Worm (Caenorhabditis elegans) whole organism, young adult: Measurements from ENCODE around the gene cbp-1.
A peak's percentile ranks its signal among the peaks of the same experiment; 100 is the strongest.

ENCODE experiments used
- B0035.1 ChIP-seq: sonication (generic microtip); optimal IDR thresholded peaks from 2 replicates; lab custom pipeline; 2016; ENCODE audit warnings: missing genetic modification characterization, mild to moderate bottlenecking, missing compliant biosample characterization, missing genotype, missing genetic modification reagents
- C06A6.2 ChIP-seq: fragments of 200-800 bp; sonication (Bioruptor generic); conservative IDR thresholded peaks from 2 replicates; pipeline ENCODE4 v1.3.6; 2022; ENCODE audit warnings: missing genetic modification characterization, missing compliant biosample characterization
- C17E4.6 ChIP-seq: fragments of 200-800 bp; sonication (Bioruptor generic); IDR thresholded peaks from 2 replicates; pipeline ENCODE4 v1.3.6; 2022; ENCODE audit warnings: missing genetic modification reagents, missing genetic modification characterization, missing compliant biosample characterization
- D2030.7 ChIP-seq: fragments of 200-800 bp; sonication (Bioruptor generic); IDR thresholded peaks from 2 replicates; pipeline ENCODE4 v1.3.6; 2022; ENCODE audit warnings: missing genetic modification reagents, missing genetic modification characterization, missing compliant biosample characterization
- F39B2.1 ChIP-seq: fragments of 200-800 bp; sonication (Bioruptor generic); IDR thresholded peaks from 2 replicates; pipeline ENCODE4 v1.3.6; 2022; ENCODE audit warnings: missing genetic modification reagents, missing genetic modification characterization, missing compliant biosample characterization
- F57C9.4 ChIP-seq: sonication (generic microtip); optimal IDR thresholded peaks from 2 replicates; lab custom pipeline; 2017; ENCODE audit warnings: mild to moderate bottlenecking, missing genetic modification characterization, missing compliant biosample characterization
- T07F8.4 ChIP-seq: sonication (generic microtip); optimal IDR thresholded peaks from 2 replicates; lab custom pipeline; 2016; ENCODE audit warnings: mild to moderate bottlenecking, missing genetic modification characterization, moderate library complexity, missing compliant biosample characterization
- Y53F4B.3 ChIP-seq: fragments of 200-800 bp; sonication (Bioruptor generic); IDR thresholded peaks from 2 replicates; pipeline ENCODE4 v1.3.6; 2022; ENCODE audit warnings: missing genetic modification reagents, missing genetic modification characterization, missing compliant biosample characterization
- Y56A3A.18 ChIP-seq: fragments of 200-800 bp; sonication (Bioruptor generic); IDR thresholded peaks from 2 replicates; pipeline ENCODE4 v1.3.6; 2022; ENCODE audit warnings: missing genetic modification reagents, missing genetic modification characterization, missing compliant biosample characterization
- Y67H2A.10 ChIP-seq: fragments of 200-800 bp; sonication (Bioruptor generic); conservative IDR thresholded peaks from 2 replicates; pipeline ENCODE4 v1.3.6; 2022; ENCODE audit warnings: missing genetic modification reagents, missing genetic modification characterization, missing compliant biosample characterization
- Y79H2A.3 ChIP-seq: fragments of 200-800 bp; sonication (Bioruptor generic); conservative IDR thresholded peaks from 2 replicates; pipeline ENCODE4 v1.3.6; 2022; ENCODE audit warnings: missing genetic modification reagents, missing genetic modification characterization, missing compliant biosample characterization
- athp-1 ChIP-seq: sonication (generic microtip); optimal IDR thresholded peaks from 2 replicates; lab custom pipeline; 2017; ENCODE audit warnings: mild to moderate bottlenecking, missing genetic modification characterization, missing compliant biosample characterization
- attf-3 ChIP-seq: fragments of 200-800 bp; sonication (Bioruptor generic); conservative IDR thresholded peaks from 2 replicates; pipeline ENCODE4 v1.3.6; 2022; ENCODE audit warnings: missing genetic modification reagents, missing genetic modification characterization, missing compliant biosample characterization
- attf-6 ChIP-seq: fragments of 200-800 bp; sonication (Bioruptor generic); IDR thresholded peaks from 2 replicates; pipeline ENCODE4 v1.3.6; 2022; ENCODE audit warnings: missing genetic modification reagents, missing genetic modification characterization, missing compliant biosample characterization
- ceh-100 ChIP-seq: fragments of 200-800 bp; sonication (Bioruptor generic); IDR thresholded peaks from 2 replicates; pipeline ENCODE4 v1.3.6; 2022; ENCODE audit warnings: missing genetic modification reagents, missing genetic modification characterization, missing compliant biosample characterization
- ceh-40 ChIP-seq: fragments of 200-800 bp; sonication (Bioruptor generic); IDR thresholded peaks from 2 replicates; pipeline ENCODE4 v1.3.6; 2022; ENCODE audit warnings: missing genetic modification characterization, missing compliant biosample characterization
- ceh-79 ChIP-seq: sonication (generic microtip); optimal IDR thresholded peaks from 2 replicates; lab custom pipeline; 2017; ENCODE audit warnings: mild to moderate bottlenecking, missing genetic modification characterization, missing compliant biosample characterization
- die-1 ChIP-seq: sonication (generic microtip); optimal IDR thresholded peaks from 2 replicates; lab custom pipeline; 2016; ENCODE audit warnings: missing genotype, mild to moderate bottlenecking, missing genetic modification characterization, missing compliant biosample characterization
- dox-1 ChIP-seq: fragments of 200-800 bp; sonication (Bioruptor generic); IDR thresholded peaks from 2 replicates; pipeline ENCODE4 v1.3.6; 2022; ENCODE audit warnings: missing genetic modification reagents, missing genetic modification characterization, missing compliant biosample characterization
- dpl-1 ChIP-seq: fragments of 150-350 bp; optimal IDR thresholded peaks from 2 replicates; lab custom pipeline; 2014; ENCODE audit warnings: missing biosample characterization, missing genetic modification reagents, missing genetic modification characterization
- egl-18 ChIP-seq: fragments of 200-800 bp; sonication (Bioruptor generic); IDR thresholded peaks from 2 replicates; pipeline ENCODE4 v1.3.6; 2022; ENCODE audit warnings: missing genetic modification reagents, missing genetic modification characterization, missing compliant biosample characterization
- egrh-3 ChIP-seq: fragments of 200-800 bp; sonication (Bioruptor generic); IDR thresholded peaks from 2 replicates; pipeline ENCODE4 v1.3.6; 2022; ENCODE audit warnings: missing genetic modification reagents, missing genetic modification characterization, missing compliant biosample characterization
- him-1 ChIP-seq: sonication (generic microtip); optimal IDR thresholded peaks from 2 replicates; lab custom pipeline; 2016; ENCODE audit warnings: missing genotype, missing genetic modification reagents, missing genetic modification characterization, missing compliant biosample characterization
- hlh-26 ChIP-seq: fragments of 200-800 bp; sonication (Bioruptor generic); conservative IDR thresholded peaks from 2 replicates; pipeline ENCODE4 v1.3.6; 2022; ENCODE audit warnings: missing genetic modification reagents, missing genetic modification characterization, missing compliant biosample characterization
- hmg-1.2 ChIP-seq: fragments of 200-800 bp; sonication (Bioruptor generic); IDR thresholded peaks from 2 replicates; pipeline ENCODE4 v1.3.6; 2022; ENCODE audit warnings: missing genetic modification reagents, missing genetic modification characterization, missing compliant biosample characterization
- hmg-20 ChIP-seq: fragments of 200-800 bp; sonication (Bioruptor generic); IDR thresholded peaks from 2 replicates; pipeline ENCODE4 v1.3.6; 2022; ENCODE audit warnings: missing genetic modification reagents, missing genetic modification characterization, missing compliant biosample characterization
- hsf-1 ChIP-seq: fragments of 200-800 bp; sonication (Bioruptor generic); IDR thresholded peaks from 2 replicates; pipeline ENCODE4 v1.3.6; 2022; ENCODE audit warnings: missing genetic modification reagents, missing genetic modification characterization, missing compliant biosample characterization
- let-526 ChIP-seq: fragments of 200-800 bp; sonication (Bioruptor generic); IDR thresholded peaks from 2 replicates; pipeline ENCODE4 v1.3.6; 2022; ENCODE audit warnings: missing genetic modification reagents, missing genetic modification characterization, missing compliant biosample characterization
- lin-40 ChIP-seq: sonication (generic microtip); optimal IDR thresholded peaks from 2 replicates; lab custom pipeline; 2016; ENCODE audit warnings: missing genetic modification characterization, mild to moderate bottlenecking, missing compliant biosample characterization, missing genotype, missing genetic modification reagents
- nfya-1 ChIP-seq: sonication (generic microtip); optimal IDR thresholded peaks from 2 replicates; lab custom pipeline; 2017; ENCODE audit warnings: antibody characterized with exemption, missing compliant biosample characterization, missing genetic modification characterization, borderline replicate concordance; ENCODE audit not compliant: insufficient read depth
- nfyb-1 ChIP-seq: fragments of 200-800 bp; sonication (Bioruptor generic); IDR thresholded peaks from 2 replicates; pipeline ENCODE4 v1.3.6; 2022; ENCODE audit warnings: missing genetic modification reagents, missing genetic modification characterization, missing compliant biosample characterization
- nhr-120 ChIP-seq: fragments of 200-800 bp; sonication (Bioruptor generic); IDR thresholded peaks from 2 replicates; pipeline ENCODE4 v1.3.6; 2022; ENCODE audit warnings: missing genetic modification characterization, missing compliant biosample characterization
- nhr-179 ChIP-seq: sonication (generic microtip); optimal IDR thresholded peaks from 2 replicates; lab custom pipeline; 2016; ENCODE audit warnings: mild to moderate bottlenecking, missing genetic modification characterization, missing compliant biosample characterization
- nhr-27 ChIP-seq: fragments of 200-800 bp; sonication (Bioruptor generic); optimal IDR thresholded peaks from 2 replicates; lab custom pipeline; 2018; ENCODE audit warnings: mild to moderate bottlenecking, missing genetic modification characterization, moderate library complexity, missing compliant biosample characterization
- nhr-90 ChIP-seq: sonication (generic microtip); optimal IDR thresholded peaks from 2 replicates; lab custom pipeline; 2016; ENCODE audit warnings: missing genotype, mild to moderate bottlenecking, missing genetic modification characterization, missing compliant biosample characterization
- pha-4 ChIP-seq: fragments of 150-350 bp; sonication (generic microtip); optimal IDR thresholded peaks from 2 replicates; lab custom pipeline; 2014; ENCODE audit warnings: missing biosample characterization, missing genetic modification reagents, missing genetic modification characterization
- rpc-1 ChIP-seq, 2 experiments: fragments of 150-350 bp in 1 of 2; sonication (generic microtip) in 1 of 2; optimal IDR thresholded peaks; 2 replicates each; lab custom pipeline; 2014 to 2018; ENCODE audit warnings: missing biosample characterization in 1 of 2, missing genetic modification characterization in 1 of 2, missing genetic modification reagents in 1 of 2, missing genotype in 1 of 2
- sdz-38 ChIP-seq: sonication (generic microtip); optimal IDR thresholded peaks from 2 replicates; lab custom pipeline; 2016; ENCODE audit warnings: missing genotype, missing genetic modification characterization, missing compliant biosample characterization
- sea-2 ChIP-seq: fragments of 200-800 bp; sonication (Bioruptor generic); IDR thresholded peaks from 2 replicates; pipeline ENCODE4 v1.3.6; 2022; ENCODE audit warnings: missing genetic modification characterization, missing compliant biosample characterization
- snpc-1.3 ChIP-seq: sonication (generic microtip); optimal IDR thresholded peaks from 2 replicates; lab custom pipeline; 2017; ENCODE audit warnings: missing genetic modification characterization, mild to moderate bottlenecking, missing compliant biosample characterization, antibody characterized with exemption, moderate library complexity, missing genotype, missing genetic modification reagents; ENCODE audit not compliant: insufficient read depth
- tbx-9 ChIP-seq: sonication (generic microtip); optimal IDR thresholded peaks from 2 replicates; lab custom pipeline; 2016; ENCODE audit warnings: borderline replicate concordance, missing genetic modification characterization, inconsistent platforms, missing compliant biosample characterization
- unc-130 ChIP-seq: sonication (generic microtip); optimal IDR thresholded peaks from 2 replicates; lab custom pipeline; 2016; ENCODE audit warnings: missing genetic modification reagents, missing genetic modification characterization, missing compliant biosample characterization
- unc-62 ChIP-seq: fragments of 150-350 bp; optimal IDR thresholded peaks from 2 replicates; lab custom pipeline; 2014; ENCODE audit warnings: missing biosample characterization, missing genetic modification reagents, missing genetic modification characterization
- zfh-2 ChIP-seq: fragments of 200-800 bp; sonication (Bioruptor generic); conservative IDR thresholded peaks from 2 replicates; pipeline ENCODE4 v1.3.6; 2022; ENCODE audit warnings: missing genetic modification reagents, missing genetic modification characterization, missing compliant biosample characterization
- zim-3 ChIP-seq: sonication (generic microtip); optimal IDR thresholded peaks from 2 replicates; lab custom pipeline; 2017; ENCODE audit warnings: mild to moderate bottlenecking, missing genetic modification characterization, moderate library complexity, missing compliant biosample characterization
- ztf-18 ChIP-seq: sonication (generic microtip); optimal IDR thresholded peaks from 2 replicates; lab custom pipeline; 2016; ENCODE audit warnings: missing genotype, mild to moderate bottlenecking, missing genetic modification characterization, missing compliant biosample characterization
- ztf-22 ChIP-seq: fragments of 200-800 bp; sonication (Bioruptor generic); optimal IDR thresholded peaks from 2 replicates; lab custom pipeline; 2018; ENCODE audit warnings: mild to moderate bottlenecking, missing genetic modification characterization, moderate library complexity, missing compliant biosample characterization
- ztf-26 ChIP-seq: sonication (generic microtip); optimal IDR thresholded peaks from 2 replicates; lab custom pipeline; 2017; ENCODE audit warnings: missing genetic modification characterization, missing compliant biosample characterization
- ztf-28 ChIP-seq: fragments of 200-800 bp; sonication (Bioruptor generic); IDR thresholded peaks from 2 replicates; pipeline ENCODE4 v1.3.6; 2022; ENCODE audit warnings: missing genetic modification reagents, missing genetic modification characterization, missing compliant biosample characterization

Gene cbp-1

DNA sequence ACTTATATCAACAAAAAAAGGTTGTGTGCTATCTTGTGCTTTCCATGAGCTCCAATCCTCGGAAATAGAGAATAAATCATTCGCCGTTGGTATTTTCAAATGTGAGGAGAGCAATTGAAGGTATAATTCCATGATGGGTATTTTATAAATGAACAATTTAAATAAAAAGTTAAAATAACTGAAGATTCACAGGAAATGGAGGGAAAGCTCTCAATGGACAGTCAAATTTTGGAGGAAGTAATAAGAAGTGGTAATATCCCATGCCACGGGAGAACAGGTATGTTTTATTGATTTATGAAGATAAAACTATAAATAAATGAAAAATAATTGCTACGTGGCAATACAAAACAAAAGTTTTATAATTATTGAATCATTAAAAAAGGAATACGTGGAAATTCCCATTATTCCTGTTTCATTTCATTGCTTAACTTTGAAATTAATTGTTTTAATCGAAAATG lies 16.9 kb downstream of the cbp-1 start (continued):
- TF ChIP-seq dpl-1 (GFP tag; lab: Kevin White, UChicago) (no peak), ztf-22 (GFP tag; lab: Kevin White, UChicago) (no peak), Y67H2A.10 (GFP tag; lab: Robert Waterston, UW) (no peak), let-526 (GFP tag; lab: Robert Waterston, UW) (no peak), unc-130 (GFP tag; lab: Kevin White, UChicago) (no peak), attf-6 (no peak), T07F8.4 (no peak), athp-1 (no peak), nhr-27 (tag; lab: Kevin White, UChicago) (no peak), dox-1 (GFP tag; lab: Robert Waterston, UW) (no peak), snpc-1.3 (no peak), hlh-26 (no peak), Y56A3A.18 (GFP tag; lab: Robert Waterston, UW) (peak; percentile 54; the same call in 1 of the 2 replicates), ztf-26 (tag; lab: Kevin White, UChicago) (no peak), egrh-3 (GFP tag; lab: Robert Waterston, UW) (no peak), nhr-90 (no peak), pha-4 (tag; lab: Kevin White, UChicago) (no peak), nfyb-1 (GFP tag; lab: Robert Waterston, UW) (no peak), die-1 (tag; lab: Kevin White, UChicago) (no peak), Y53F4B.3 (GFP tag; lab: Robert Waterston, UW) (no peak), egl-18 (GFP tag; lab: Robert Waterston, UW) (no peak), B0035.1 (tag; lab: Kevin White, UChicago) (peak; percentile 7), tbx-9 (tag; lab: Kevin White, UChicago) (no peak), rpc-1 (optimal IDR thresholded peaks at IDR 0.05; lab: Kevin White, UChicago) (no peak), rpc-1 (tag; optimal IDR thresholded peaks at IDR 0.05; lab: Kevin White, UChicago) (no peak), nhr-120 (GFP tag; lab: Robert Waterston, UW) (no peak), zim-3 (tag; lab: Kevin White, UChicago) (no peak), C17E4.6 (no peak), hmg-1.2 (GFP tag; lab: Robert Waterston, UW) (peak; percentile 22; the same call in 1 of the 2 replicates), ztf-28 (GFP tag; lab: Robert Waterston, UW) (no peak), D2030.7 (GFP tag; lab: Robert Waterston, UW) (no peak), Y79H2A.3 (GFP tag; lab: Robert Waterston, UW) (no peak), ceh-40 (GFP tag; lab: Robert Waterston, UW) (no peak), ceh-100 (GFP tag; lab: Robert Waterston, UW) (no peak; the same call in 1 of the 2 replicates), him-1 (tag; lab: Kevin White, UChicago) (no peak), nhr-179 (tag; lab: Kevin White, UChicago) (no peak), unc-62 (GFP tag; lab: Kevin White, UChicago) (no peak), F57C9.4 (tag; lab: Kevin White, UChicago) (peak; percentile 80), F39B2.1 (no peak), hsf-1 (GFP tag; lab: Robert Waterston, UW) (0 out of 2 replicates have a peak, but pooled peaks have one; percentile 54), zfh-2 (no peak), nfya-1 (tag; lab: Kevin White, UChicago) (no peak), lin-40 (peak; percentile 38), sdz-38 (tag; lab: Kevin White, UChicago) (no peak), hmg-20 (GFP tag; lab: Robert Waterston, UW) (no peak), ceh-79 (tag; lab: Kevin White, UChicago) (no peak), C06A6.2 (GFP tag; lab: Robert Waterston, UW) (no peak), sea-2 (GFP tag; lab: Robert Waterston, UW) (no peak), ztf-18 (no peak), attf-3 (GFP tag; lab: Robert Waterston, UW) (no peak)
